Worm (Caenorhabditis elegans): ENCODE data around the gene cope-1.
A peak's percentile ranks its signal among the peaks of the same experiment; 100 is the strongest.

cope-1 gene

DNA sequence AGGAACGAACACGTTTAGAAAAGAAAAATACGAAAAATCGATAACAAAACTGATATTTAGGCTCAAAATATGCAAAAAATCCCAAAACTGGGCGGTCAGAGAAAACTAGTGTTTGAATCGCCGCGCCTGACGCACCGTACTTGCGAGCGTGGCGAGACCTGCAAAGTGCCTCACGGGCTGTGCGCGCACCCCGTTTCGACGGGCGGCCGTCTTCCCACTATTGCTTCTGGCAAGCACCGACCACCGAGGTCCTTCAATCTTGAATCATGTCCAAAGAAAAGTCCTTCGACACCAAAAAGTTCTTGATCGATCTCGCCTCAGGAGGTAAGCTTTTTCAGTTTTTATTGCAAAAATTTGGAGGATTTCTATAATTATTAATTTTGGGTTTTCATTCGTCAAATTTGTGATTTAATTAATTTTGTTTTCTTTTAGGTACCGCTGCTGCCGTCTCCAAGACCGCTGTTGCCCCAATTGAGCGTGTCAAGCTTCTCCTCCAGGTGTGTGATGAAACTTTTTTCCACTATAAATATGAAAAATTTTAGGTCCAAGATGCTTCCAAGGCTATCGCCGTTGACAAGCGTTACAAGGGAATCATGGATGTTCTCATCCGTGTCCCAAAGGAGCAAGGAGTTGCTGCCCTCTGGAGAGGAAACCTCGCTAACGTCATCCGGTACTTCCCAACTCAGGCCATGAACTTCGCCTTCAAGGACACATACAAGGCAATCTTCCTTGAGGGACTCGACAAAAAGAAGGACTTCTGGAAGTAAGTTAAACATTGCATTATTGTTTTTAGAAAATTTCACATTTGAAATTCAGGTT is 37.1 kb downstream of the cope-1 start, which contains the start of gene ant-1.1 (continued):
- TF ChIP-seq ttx-3 (tag; optimal IDR thresholded peaks at IDR 0.05) (no peak), pat-9 (tag; optimal IDR thresholded peaks at IDR 0.05) (no peak), che-1 (tag; optimal IDR thresholded peaks at IDR 0.05) (peak; percentile 33), C38D4.7 (GFP tag; optimal IDR thresholded peaks at IDR 0.05) (peak; percentile 7), mec-3 (tag; optimal IDR thresholded peaks at IDR 0.05; ENCODE audit: borderline replicate concordance) (no peak), ceh-45 (GFP tag; IDR thresholded peaks at IDR 0.05) (no peak), ceh-6 (GFP tag; optimal IDR thresholded peaks at IDR 0.05) (no peak), nfya-1 (tag; optimal IDR thresholded peaks at IDR 0.05) (peak; percentile 95), ets-4 (tag; optimal IDR thresholded peaks at IDR 0.05) (peak; percentile 50), zip-5 (tag; optimal IDR thresholded peaks at IDR 0.05) (no peak), pax-1 (tag; optimal IDR thresholded peaks at IDR 0.05) (peak; percentile 68), unc-55 (GFP tag; optimal IDR thresholded peaks at IDR 0.05) (peak; percentile 65), sdc-2 (tag; optimal IDR thresholded peaks at IDR 0.05) (no peak), T23F11.4 (GFP tag; optimal IDR thresholded peaks at IDR 0.05) (peak; percentile 14)

DNA sequence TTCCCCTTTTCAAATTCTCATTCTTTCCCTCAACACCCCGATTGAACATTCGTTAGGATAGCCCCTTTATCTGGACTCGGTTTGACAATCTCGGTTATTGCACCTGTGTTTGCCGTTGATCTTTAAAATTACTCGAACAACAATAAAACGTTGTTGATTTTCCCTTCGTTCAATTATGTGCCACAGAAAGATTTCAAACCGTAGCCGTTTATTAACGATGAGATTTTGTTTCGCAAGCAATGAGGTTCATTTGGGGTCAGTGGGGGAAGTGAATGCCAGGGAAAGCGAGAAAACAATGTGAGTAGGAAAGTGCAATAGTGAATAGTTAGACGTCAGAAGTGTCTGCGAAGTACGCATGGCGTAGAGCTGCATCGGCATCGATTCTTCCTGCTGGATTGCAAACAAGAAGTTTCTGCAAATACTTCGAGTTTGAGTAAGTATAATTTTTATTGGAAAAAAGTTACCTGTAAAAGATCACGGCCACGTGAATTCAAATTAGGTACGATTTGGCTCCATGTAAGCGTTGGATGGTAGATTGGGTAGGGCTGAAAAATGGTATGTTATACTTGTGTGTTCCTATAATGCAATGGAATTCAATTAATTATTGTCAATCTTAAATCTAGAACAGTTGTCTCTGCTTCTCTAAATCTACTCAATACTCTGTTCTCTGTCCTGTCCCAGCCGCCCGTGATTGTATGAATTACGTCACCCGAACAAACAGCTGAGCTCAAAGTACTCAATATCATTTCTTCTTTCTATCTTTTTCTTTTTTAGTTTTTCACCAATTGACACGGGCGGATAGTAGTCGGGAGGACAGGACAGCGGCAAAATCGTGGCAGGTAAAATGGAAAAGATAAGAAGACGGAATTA is 38.7 kb downstream of the cope-1 start, which contains the start of gene kel-3:
Gene kel-3, plus strand, starts transcription at position 328 of the 870 bp plus-strand sequence.
- TF ChIP-seq Y22D7AL.16 (tag; optimal IDR thresholded peaks at IDR 0.05) (no peak), ama-1 (optimal IDR thresholded peaks at IDR 0.05) (peak; percentile 85), ceh-30 (tag; optimal IDR thresholded peaks at IDR 0.05) (no peak), npax-4 (tag; optimal IDR thresholded peaks at IDR 0.05) (no peak), ceh-18 (tag; optimal IDR thresholded peaks at IDR 0.05) (peak; percentile 34), nhr-232 (tag; optimal IDR thresholded peaks at IDR 0.05) (no peak), pqm-1 (tag; optimal IDR thresholded peaks at IDR 0.05) (peak; percentile 8), T23F11.4 (GFP tag; optimal IDR thresholded peaks at IDR 0.05) (no peak), zip-5 (tag; optimal IDR thresholded peaks at IDR 0.05) (no peak), pha-2 (tag; optimal IDR thresholded peaks at IDR 0.05) (no peak), ceh-14 (tag; optimal IDR thresholded peaks at IDR 0.05) (no peak), ceh-45 (GFP tag; IDR thresholded peaks at IDR 0.05) (no peak), hlh-8 (tag; optimal IDR thresholded peaks at IDR 0.05) (no peak), unc-55 (GFP tag; optimal IDR thresholded peaks at IDR 0.05) (peak; percentile 49), ztf-16 (tag; optimal IDR thresholded peaks at IDR 0.05) (no peak), ceh-34 (tag; optimal IDR thresholded peaks at IDR 0.05) (no peak), che-1 (tag; optimal IDR thresholded peaks at IDR 0.05) (no peak), ceh-6 (GFP tag; optimal IDR thresholded peaks at IDR 0.05) (no peak), unc-86 (tag; optimal IDR thresholded peaks at IDR 0.05) (no peak), nhr-11 (tag; optimal IDR thresholded peaks at IDR 0.05) (no peak), elt-2 (tag; optimal IDR thresholded peaks at IDR 0.05) (peak; percentile 63)

DNA sequence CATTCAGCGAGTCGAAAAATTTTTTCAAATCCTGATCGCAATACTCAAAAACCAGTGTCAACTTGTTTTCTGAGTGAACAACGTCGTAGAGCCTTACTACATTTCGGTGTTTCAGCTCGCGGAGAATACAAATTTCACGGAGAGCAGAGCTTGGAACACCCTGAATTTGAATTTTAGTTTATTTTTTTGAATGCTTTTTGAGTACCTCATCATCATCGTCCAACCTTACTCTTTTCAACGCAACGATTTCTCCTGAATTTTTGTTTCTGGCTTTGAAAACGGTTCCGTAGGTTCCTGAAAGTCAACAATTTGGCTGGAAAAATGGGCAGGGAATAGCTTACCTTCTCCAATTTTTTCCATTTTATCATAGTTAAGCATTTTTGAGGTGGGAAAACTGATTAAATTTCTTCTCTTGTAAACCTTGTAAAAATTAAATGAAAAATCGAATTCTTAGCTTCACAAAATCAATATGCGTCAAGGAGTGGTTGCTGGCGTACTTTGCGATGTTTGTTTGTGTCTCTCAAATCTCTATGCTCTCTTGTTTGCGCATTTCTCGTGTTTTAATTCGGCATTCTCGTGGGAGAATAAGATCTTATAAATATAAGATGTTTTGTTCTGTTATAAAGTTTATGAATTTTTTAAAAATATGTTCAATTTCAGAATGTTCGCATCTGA is 40.0 kb downstream of the cope-1 start, which contains the start of gene cdk-5:
Gene cdk-5, minus strand, starts transcription at position 425 of the 675 bp plus-strand sequence.
- TF ChIP-seq pros-1 (tag; optimal IDR thresholded peaks at IDR 0.05) (no peak), pax-1 (tag; optimal IDR thresholded peaks at IDR 0.05) (peak; percentile 70), C08G9.2 (tag; optimal IDR thresholded peaks at IDR 0.05) (no peak), hlh-6 (tag; optimal IDR thresholded peaks at IDR 0.05) (no peak), unc-55 (GFP tag; optimal IDR thresholded peaks at IDR 0.05) (peak; percentile 29), ceh-31 (tag; optimal IDR thresholded peaks at IDR 0.05) (peak; percentile 29), nfya-1 (tag; optimal IDR thresholded peaks at IDR 0.05) (peak; percentile 88), ceh-30 (tag; optimal IDR thresholded peaks at IDR 0.05) (peak; percentile 60), sox-4 (tag; optimal IDR thresholded peaks at IDR 0.05) (no peak), ceh-24 (tag; optimal IDR thresholded peaks at IDR 0.05) (no peak), ceh-14 (tag; optimal IDR thresholded peaks at IDR 0.05) (no peak), madf-2 (tag; optimal IDR thresholded peaks at IDR 0.05) (no peak), ceh-48 (tag; optimal IDR thresholded peaks at IDR 0.05) (peak; percentile 69), unc-3 (GFP tag; conservative IDR thresholded peaks at IDR 0.05) (no peak), unc-3 (tag; optimal IDR thresholded peaks at IDR 0.05) (no peak), T23F11.4 (GFP tag; optimal IDR thresholded peaks at IDR 0.05) (no peak), unc-42 (tag; optimal IDR thresholded peaks at IDR 0.05) (peak; percentile 75), lin-11 (tag; optimal IDR thresholded peaks at IDR 0.05) (no peak), unc-86 (tag; optimal IDR thresholded peaks at IDR 0.05) (no peak), nhr-11 (tag; optimal IDR thresholded peaks at IDR 0.05) (no peak), pha-4 (tag; optimal IDR thresholded peaks at IDR 0.05) (no peak), odd-2 (tag; optimal IDR thresholded peaks at IDR 0.05) (no peak), ceh-34 (tag; optimal IDR thresholded peaks at IDR 0.05) (no peak), dve-1 (tag; optimal IDR thresholded peaks at IDR 0.05) (peak; percentile 58), ceh-18 (tag; optimal IDR thresholded peaks at IDR 0.05) (no peak)

Measured in whole organism, late embryonic.